Fruit fly (Drosophila melanogaster) whole organism, embryonic: ENCODE measurements around the gene CG10214.

Experiments used
- Atf3 ChIP-seq: fragments of 200-800 bp; sonication (Bioruptor generic); optimal IDR thresholded peaks from 3 replicates; lab custom pipeline; 2016; ENCODE audit warnings: missing biosample characterization, missing genetic modification characterization
- Awh ChIP-seq: fragments of 200-800 bp; sonication (Bioruptor generic); IDR thresholded peaks from 2 replicates; pipeline ENCODE4, ENCODE4 v1.3.6; 2022; ENCODE audit warnings: missing biosample characterization, missing genetic modification characterization
- CG10462 ChIP-seq: fragments of 200-800 bp; sonication (Bioruptor generic); optimal IDR thresholded peaks from 2 replicates; lab custom pipeline; 2016; ENCODE audit warnings: missing biosample characterization, missing genetic modification characterization
- CG10979 ChIP-seq: fragments of 200-800 bp; sonication (Bioruptor generic); optimal IDR thresholded peaks from 2 replicates; lab custom pipeline; 2018; ENCODE audit warnings: missing biosample characterization, mild to moderate bottlenecking, missing genetic modification characterization, moderate library complexity
- CG13296 ChIP-seq: fragments of 200-800 bp; sonication (Bioruptor generic); optimal IDR thresholded peaks from 3 replicates; lab custom pipeline; 2018; ENCODE audit warnings: missing biosample characterization, mild to moderate bottlenecking, missing genetic modification characterization
- CG14710 ChIP-seq: fragments of 200-800 bp; sonication (Bioruptor generic); optimal IDR thresholded peaks from 3 replicates; lab custom pipeline; 2019; ENCODE audit warnings: missing biosample characterization, mild to moderate bottlenecking, missing genetic modification characterization, moderate library complexity
- CG16779 ChIP-seq: fragments of 200-800 bp; sonication (Bioruptor generic); IDR thresholded peaks from 2 replicates; pipeline ENCODE4 v1.3.6; 2022; ENCODE audit warnings: missing biosample characterization, missing genetic modification characterization
- CG17612 ChIP-seq: fragments of 200-800 bp; sonication (Bioruptor generic); IDR thresholded peaks from 2 replicates; pipeline ENCODE4 v1.3.6; 2022; ENCODE audit warnings: missing biosample characterization, missing genetic modification characterization
- CG17829 ChIP-seq: fragments of 200-800 bp; optimal IDR thresholded peaks from 2 replicates; lab custom pipeline; 2019; ENCODE audit warnings: missing biosample characterization, mild to moderate bottlenecking, missing genetic modification characterization, moderate library complexity
- CG2116 ChIP-seq: fragments of 200-800 bp; sonication (Bioruptor generic); optimal IDR thresholded peaks from 3 replicates; lab custom pipeline; 2018; ENCODE audit warnings: missing biosample characterization, mild to moderate bottlenecking, missing genetic modification characterization
- CG2129 ChIP-seq: fragments of 200-800 bp; sonication (Bioruptor generic); IDR thresholded peaks from 2 replicates; pipeline ENCODE4 v1.3.6; 2022; ENCODE audit warnings: missing biosample characterization, missing genetic modification characterization; ENCODE audit not compliant: partially characterized antibody
- CG2712 ChIP-seq: fragments of 200-800 bp; optimal IDR thresholded peaks from 3 replicates; lab custom pipeline; 2019; ENCODE audit warnings: missing biosample characterization, mild to moderate bottlenecking, missing genetic modification characterization, moderate library complexity
- CG4424 ChIP-seq: fragments of 200-800 bp; sonication (Bioruptor generic); optimal IDR thresholded peaks from 3 replicates; lab custom pipeline; 2016; ENCODE audit warnings: missing biosample characterization, missing genetic modification characterization
- CG4617 ChIP-seq: fragments of 200-800 bp; sonication (Bioruptor generic); optimal IDR thresholded peaks from 3 replicates; lab custom pipeline; 2016; ENCODE audit warnings: missing biosample characterization, missing genetic modification characterization, borderline replicate concordance
- CG7372 ChIP-seq: fragments of 200-800 bp; sonication (Bioruptor generic); IDR thresholded peaks from 2 replicates; pipeline ENCODE4 v1.3.6; 2022; ENCODE audit warnings: missing biosample characterization, missing genetic modification characterization
- CG7556 ChIP-seq: fragments of 200-800 bp; sonication (Bioruptor generic); optimal IDR thresholded peaks from 2 replicates; lab custom pipeline; 2017; ENCODE audit warnings: missing biosample characterization, mild to moderate bottlenecking, missing genetic modification characterization
- D19A ChIP-seq: fragments of 200-800 bp; optimal IDR thresholded peaks from 3 replicates; lab custom pipeline; 2019; ENCODE audit warnings: missing biosample characterization, mild to moderate bottlenecking, missing genetic modification characterization, moderate library complexity
- Dll ChIP-seq: fragments of 200-800 bp; sonication (Bioruptor generic); IDR thresholded peaks from 4 replicates; pipeline ENCODE4 v1.3.6; 2022; ENCODE audit warnings: missing biosample characterization, missing genetic modification characterization; ENCODE audit not compliant: partially characterized antibody
- Eip74EF ChIP-seq, 2 experiments: fragments of 200-800 bp in 1 of 2; fragments of >200 bp in 1 of 2; sonication (Bioruptor generic) in 1 of 2; optimal IDR thresholded peaks; 2 replicates each; lab custom pipeline; 2017 to 2019; ENCODE audit warnings: missing biosample characterization in 2 of 2, missing genetic modification characterization in 2 of 2, mild to moderate bottlenecking in 1 of 2, moderate library complexity in 1 of 2
- HLHmδ ChIP-seq: fragments of 200-800 bp; sonication (Bioruptor generic); optimal IDR thresholded peaks from 2 replicates; lab custom pipeline; 2018; ENCODE audit warnings: missing biosample characterization, mild to moderate bottlenecking, missing genetic modification characterization, moderate library complexity
- Lhr ChIP-seq: fragments of 200-800 bp; sonication (Bioruptor generic); optimal IDR thresholded peaks from 3 replicates; lab custom pipeline; 2017; ENCODE audit warnings: mild to moderate bottlenecking, missing biosample characterization, missing genetic modification reagents, missing genetic modification characterization
- MESR4 ChIP-seq: fragments of 200-800 bp; sonication (Bioruptor generic); optimal IDR thresholded peaks from 2 replicates; lab custom pipeline; 2018; ENCODE audit warnings: missing biosample characterization, mild to moderate bottlenecking, missing genetic modification characterization, moderate library complexity
- MTF-1 ChIP-seq: fragments of 200-800 bp; sonication (Bioruptor generic); optimal IDR thresholded peaks from 2 replicates; lab custom pipeline; 2018; ENCODE audit warnings: missing biosample characterization, mild to moderate bottlenecking, missing genetic modification characterization, borderline replicate concordance
- Mrtf ChIP-seq: fragments of 200-800 bp; sonication (Bioruptor generic); IDR thresholded peaks from 3 replicates; pipeline ENCODE4 v1.3.6; 2022; ENCODE audit warnings: missing biosample characterization, missing genetic modification characterization
- Myb ChIP-seq: fragments of 200-800 bp; sonication (Bioruptor generic); optimal IDR thresholded peaks from 2 replicates; lab custom pipeline; 2016; ENCODE audit warnings: missing biosample characterization, missing genetic modification characterization
- NC2β ChIP-seq: fragments of 200-800 bp; sonication (Bioruptor generic); optimal IDR thresholded peaks from 2 replicates; lab custom pipeline; 2016; ENCODE audit warnings: missing biosample characterization, missing genetic modification characterization
- Nf-YC ChIP-seq: fragments of 200-800 bp; optimal IDR thresholded peaks from 3 replicates; lab custom pipeline; 2019; ENCODE audit warnings: missing biosample characterization, mild to moderate bottlenecking, missing genetic modification characterization, moderate library complexity
- Optix ChIP-seq: fragments of 200-800 bp; sonication (Bioruptor generic); IDR thresholded peaks from 3 replicates; pipeline ENCODE4 v1.3.6; 2022; ENCODE audit warnings: missing biosample characterization, missing genetic modification characterization
- Scr ChIP-seq: fragments of 200-800 bp; sonication (Bioruptor generic); IDR thresholded peaks from 2 replicates; pipeline ENCODE4 v1.3.6; 2022; ENCODE audit warnings: missing biosample characterization, missing genetic modification characterization; ENCODE audit not compliant: partially characterized antibody
- Spps ChIP-seq: fragments of 200-800 bp; sonication (Bioruptor generic); optimal IDR thresholded peaks from 2 replicates; lab custom pipeline; 2018; ENCODE audit warnings: missing biosample characterization, mild to moderate bottlenecking, missing genetic modification characterization
- abd-A ChIP-seq: fragments of 200-800 bp; sonication (Bioruptor generic); optimal IDR thresholded peaks from 3 replicates; lab custom pipeline; 2019; ENCODE audit warnings: missing biosample characterization, mild to moderate bottlenecking, missing genetic modification characterization, moderate library complexity
- ash1 ChIP-seq: fragments of 200-800 bp; sonication (Bioruptor generic); optimal IDR thresholded peaks from 2 replicates; lab custom pipeline; 2018; ENCODE audit warnings: missing biosample characterization, mild to moderate bottlenecking, missing genetic modification characterization
- eve ChIP-seq, 2 experiments: fragments of >200 bp; optimal IDR thresholded peaks; 2 replicates each; lab custom pipeline; 2017; ENCODE audit warnings: missing biosample characterization in 2 of 2, missing genetic modification characterization in 2 of 2
- eyg ChIP-seq: fragments of 200-800 bp; sonication (Bioruptor generic); optimal IDR thresholded peaks from 3 replicates; lab custom pipeline; 2016; ENCODE audit warnings: missing biosample characterization, missing genetic modification characterization
- hb ChIP-seq: fragments of 200-800 bp; sonication (Bioruptor generic); IDR thresholded peaks from 3 replicates; pipeline ENCODE4 v1.3.6; 2022; ENCODE audit warnings: missing biosample characterization, missing genetic modification characterization; ENCODE audit not compliant: partially characterized antibody
- ind ChIP-seq: fragments of 200-800 bp; sonication (Bioruptor generic); optimal IDR thresholded peaks from 3 replicates; lab custom pipeline; 2016; ENCODE audit warnings: missing biosample characterization, missing genetic modification characterization
- kah ChIP-seq: fragments of 200-800 bp; sonication (Bioruptor generic); optimal IDR thresholded peaks from 2 replicates; lab custom pipeline; 2018; ENCODE audit warnings: missing biosample characterization, mild to moderate bottlenecking, missing genetic modification characterization
- lmd ChIP-seq: fragments of 200-800 bp; sonication (Bioruptor generic); IDR thresholded peaks from 2 replicates; pipeline ENCODE4 v1.3.6; 2022; ENCODE audit warnings: missing biosample characterization, missing genetic modification characterization
- nerfin-1 ChIP-seq: fragments of 200-800 bp; sonication (Bioruptor generic); optimal IDR thresholded peaks from 3 replicates; lab custom pipeline; 2019; ENCODE audit warnings: missing biosample characterization, mild to moderate bottlenecking, missing genetic modification characterization, moderate library complexity
- onecut ChIP-seq: fragments of 200-800 bp; sonication (Bioruptor generic); IDR thresholded peaks from 2 replicates; pipeline ENCODE4 v1.3.6; 2022; ENCODE audit warnings: missing biosample characterization, missing genetic modification characterization
- pan ChIP-seq, 4 experiments: fragments of >200 bp in 3 of 4; fragments of 200-800 bp in 1 of 4; sonication (Bioruptor generic) in 1 of 4; optimal IDR thresholded peaks in 3 of 4; IDR thresholded peaks in 1 of 4; 2 replicates each; pipeline versions ENCODE4 v1.3.6 to Lab custom; 2017 to 2022; ENCODE audit warnings: missing biosample characterization in 2 of 4, missing genetic modification characterization in 2 of 4, mixed read lengths in 1 of 4
- pfk ChIP-seq: fragments of 200-800 bp; sonication (Bioruptor generic); optimal IDR thresholded peaks from 2 replicates; lab custom pipeline; 2018; ENCODE audit warnings: missing biosample characterization, mild to moderate bottlenecking, missing genetic modification characterization, moderate library complexity
- sd ChIP-seq: fragments of 200-800 bp; sonication (Bioruptor generic); optimal IDR thresholded peaks from 3 replicates; lab custom pipeline; 2018; ENCODE audit warnings: missing biosample characterization, mild to moderate bottlenecking, missing genetic modification characterization, moderate library complexity
- seq ChIP-seq: fragments of 200-800 bp; sonication (Bioruptor generic); IDR thresholded peaks from 2 replicates; pipeline ENCODE4 v1.3.6; 2022; ENCODE audit warnings: missing biosample characterization, missing genetic modification characterization
- so ChIP-seq: fragments of 200-800 bp; sonication (Bioruptor generic); IDR thresholded peaks from 3 replicates; pipeline ENCODE4 v1.3.6; 2022; ENCODE audit warnings: missing biosample characterization, missing genetic modification characterization
- stc ChIP-seq: fragments of 200-800 bp; sonication (Bioruptor generic); IDR thresholded peaks from 2 replicates; pipeline ENCODE4 v1.3.6; 2022; ENCODE audit warnings: missing biosample characterization, missing genetic modification characterization
- stwl ChIP-seq: fragments of 200-800 bp; sonication (Bioruptor generic); optimal IDR thresholded peaks from 3 replicates; lab custom pipeline; 2018; ENCODE audit warnings: missing biosample characterization, mild to moderate bottlenecking, missing genetic modification characterization, moderate library complexity
- tap ChIP-seq: fragments of 200-800 bp; optimal IDR thresholded peaks from 3 replicates; lab custom pipeline; 2019; ENCODE audit warnings: missing biosample characterization, mild to moderate bottlenecking, missing genetic modification characterization, moderate library complexity
- trh ChIP-seq: fragments of 200-800 bp; sonication (Bioruptor generic); optimal IDR thresholded peaks from 2 replicates; lab custom pipeline; 2016; ENCODE audit warnings: missing biosample characterization, missing genetic modification characterization

The CG10214 gene

dm6 chr3R:23752728-23753127 is 14.6 kb downstream of the CG10214 start, which contains the start of the genes RanBP3 and Rpt5 (continued):
- no peak for TF ChIP-seq pan (optimal IDR thresholded peaks at IDR 0.05; lab: Kevin White, UChicago)
- no peak for TF ChIP-seq pan (GFP tag; optimal IDR thresholded peaks at IDR 0.05 in 1 of 2, IDR thresholded peaks at IDR 0.05 in 1 of 2)
- peak; percentile 85 for TF ChIP-seq CG2116 (GFP tag; lab: Kevin White, UChicago)
- TF ChIP-seq eve (GFP tag; optimal IDR thresholded peaks at IDR 0.05; lab: Kevin White, UChicago), result no peak
- peak; percentile 82 for TF ChIP-seq CG14710 (tag; lab: Kevin White, UChicago)
- peak; percentile 40 for TF ChIP-seq eyg (GFP tag; lab: Kevin White, UChicago)
- TF ChIP-seq tap (tag; lab: Kevin White, UChicago), result no peak
- TF ChIP-seq ash1 (GFP tag; lab: Kevin White, UChicago), result no peak
- no peak for TF ChIP-seq Nf-YC (tag; lab: Kevin White, UChicago)
- TF ChIP-seq Atf3 (GFP tag; lab: Kevin White, UChicago), result no peak
- peak; percentile 77 for TF ChIP-seq Dll (GFP tag; lab: Robert Waterston, UW)
- no peak for TF ChIP-seq Spps (tag; lab: Kevin White, UChicago)
- TF ChIP-seq CG17829 (tag; lab: Kevin White, UChicago), result peak; percentile 50
- TF ChIP-seq Eip74EF (GFP tag; optimal IDR thresholded peaks at IDR 0.05; lab: Kevin White, UChicago), result no peak
- peak; percentile 46; the same call in 1 of the 2 replicates for TF ChIP-seq CG2129 (GFP tag; lab: Robert Waterston, UW)
- peak; percentile 31 for TF ChIP-seq CG4424
- no peak for TF ChIP-seq kah
- no peak for TF ChIP-seq CG16779 (GFP tag; lab: Robert Waterston, UW)
- TF ChIP-seq ind (GFP tag; lab: Kevin White, UChicago), result peak; percentile 60
- TF ChIP-seq CG10979, result peak; percentile 32
- TF ChIP-seq onecut (GFP tag; lab: Robert Waterston, UW), result peak; percentile 27; the same call in 1 of the 2 replicates
- peak; percentile 49 for TF ChIP-seq CG13296 (GFP tag; lab: Kevin White, UChicago)
- TF ChIP-seq Myb (GFP tag; lab: Kevin White, UChicago), result peak; percentile 60
- TF ChIP-seq hb (GFP tag; lab: Robert Waterston, UW), result peak; percentile 78
- no peak for TF ChIP-seq Awh (GFP tag; lab: Robert Waterston, UW)
- no peak for TF ChIP-seq abd-A (tag; lab: Kevin White, UChicago)
- TF ChIP-seq Lhr (GFP tag; lab: Kevin White, UChicago), result no peak
- TF ChIP-seq pfk, result no peak
- no peak for TF ChIP-seq Mrtf (GFP tag; lab: Robert Waterston, UW)
- TF ChIP-seq CG7372 (GFP tag; lab: Robert Waterston, UW), result no peak
- peak; percentile 18 for TF ChIP-seq trh (GFP tag; lab: Kevin White, UChicago)
- peak; percentile 9 for TF ChIP-seq nerfin-1 (tag; lab: Kevin White, UChicago)
- no peak for TF ChIP-seq sd
- peak; percentile 96 for TF ChIP-seq CG4617
- TF ChIP-seq CG7556 (GFP tag; lab: Kevin White, UChicago), result peak; percentile 17
- peak; percentile 31 for TF ChIP-seq CG2712 (tag; lab: Kevin White, UChicago)
- no peak for TF ChIP-seq Optix
- no peak for TF ChIP-seq so
- no peak for TF ChIP-seq stc (GFP tag; lab: Robert Waterston, UW)
- TF ChIP-seq stwl (tag; lab: Kevin White, UChicago), result peak; percentile 93
- TF ChIP-seq MTF-1 (GFP tag; lab: Kevin White, UChicago), result no peak
- peak; percentile 89 for TF ChIP-seq MESR4 (GFP tag; lab: Kevin White, UChicago)
- no peak for TF ChIP-seq seq (GFP tag; lab: Robert Waterston, UW)
- peak; percentile 0 for TF ChIP-seq CG10462 (GFP tag; lab: Kevin White, UChicago)
- TF ChIP-seq CG17612 (GFP tag; lab: Robert Waterston, UW), result peak; percentile 51; the same call in 1 of the 2 replicates
- TF ChIP-seq Scr (GFP tag; lab: Robert Waterston, UW), result peak; percentile 81
- peak; percentile 20 for TF ChIP-seq NC2β (GFP tag; lab: Kevin White, UChicago)
- TF ChIP-seq D19A (tag; lab: Kevin White, UChicago), result no peak
- TF ChIP-seq lmd (GFP tag; lab: Robert Waterston, UW), result peak; percentile 8; the same call in 1 of the 2 replicates
- no peak for TF ChIP-seq HLHmδ (GFP tag; lab: Kevin White, UChicago)
